Worm (Caenorhabditis elegans): ENCODE data around the gene H37A05.2.
A peak's percentile ranks its signal among the peaks of the same experiment; 100 is the strongest.

H37A05.2 gene

ce11 chrV:13656346-13657254, 22.6 kb upstream of the H37A05.2 start (continued):
- TF ChIP-seq cebp-1 (GFP tag; IDR thresholded peaks at IDR 0.05) (peak; percentile 33; the same call in 1 of the 2 replicates), cebp-1 (tag; optimal IDR thresholded peaks at IDR 0.05) (peak; percentile 43), Y53G8AR.9 (GFP tag; conservative IDR thresholded peaks at IDR 0.05) (peak; percentile 60; the same call in 1 of the 2 replicates), ztf-22 (GFP tag; optimal IDR thresholded peaks at IDR 0.05) (peak; percentile 43), unc-130 (GFP tag; optimal IDR thresholded peaks at IDR 0.05) (no peak), lin-40 (tag; optimal IDR thresholded peaks at IDR 0.05) (peak; percentile 52), unc-62 (GFP tag; optimal IDR thresholded peaks at IDR 0.05) (peak; percentile 35), Y56A3A.18 (GFP tag; IDR thresholded peaks at IDR 0.05) (peak; percentile 70; the same call in 1 of the 2 replicates), zfh-2 (GFP tag; conservative IDR thresholded peaks at IDR 0.05) (0 out of 2 replicates have a peak, but pooled peaks have one; percentile 14), let-607 (tag; optimal IDR thresholded peaks at IDR 0.05) (peak in 1 of 2 experiments; percentile 42), chd-7 (tag; optimal IDR thresholded peaks at IDR 0.05) (peak; percentile 69), ztf-28 (GFP tag; IDR thresholded peaks at IDR 0.05) (no peak), F10E7.11 (tag; optimal IDR thresholded peaks at IDR 0.05) (peak; percentile 6), ets-4 (GFP tag; optimal IDR thresholded peaks at IDR 0.05) (peak; percentile 51), F22D6.2 (tag; optimal IDR thresholded peaks at IDR 0.05) (peak; percentile 56), pbrm-1 (GFP tag; IDR thresholded peaks at IDR 0.05) (0 out of 2 replicates have a peak, but pooled peaks have one; percentile 24), nhr-27 (tag; optimal IDR thresholded peaks at IDR 0.05) (no peak)

- TF ChIP-seq ets-4 (GFP tag; optimal IDR thresholded peaks at IDR 0.05) = no peak
- TF ChIP-seq lsy-27 (tag; optimal IDR thresholded peaks at IDR 0.05; ENCODE audit: borderline replicate concordance, insufficient read depth) = no peak
- 0 out of 2 replicates have a peak, but pooled peaks have one; percentile 77 for TF ChIP-seq ceh-58 (GFP tag; IDR thresholded peaks at IDR 0.05)
- peak; percentile 32 for TF ChIP-seq lin-54 (GFP tag; optimal IDR thresholded peaks at IDR 0.05)
- peak; percentile 3 for TF ChIP-seq tlf-1 (GFP tag; optimal IDR thresholded peaks at IDR 0.05)
- peak; percentile 63 for TF ChIP-seq chd-7 (tag; optimal IDR thresholded peaks at IDR 0.05)
- no peak for TF ChIP-seq snpc-4 (GFP tag; optimal IDR thresholded peaks at IDR 0.05)
- TF ChIP-seq snpc-4 (tag; optimal IDR thresholded peaks at IDR 0.05) = peak in 1 of 4 experiments; percentile 9
- peak; percentile 29 for TF ChIP-seq lin-40 (tag; optimal IDR thresholded peaks at IDR 0.05)
- no peak for TF ChIP-seq mel-28 (tag; optimal IDR thresholded peaks at IDR 0.05; ENCODE audit: borderline replicate concordance)
- peak; percentile 60 for TF ChIP-seq mcd-1 (GFP tag; IDR thresholded peaks at IDR 0.05)
- no peak for TF ChIP-seq bed-2 (GFP tag; IDR thresholded peaks at IDR 0.05)
- no peak for TF ChIP-seq lsl-1 (GFP tag; optimal IDR thresholded peaks at IDR 0.05)
- TF ChIP-seq gei-17 (GFP tag; optimal IDR thresholded peaks at IDR 0.05) = no peak
- no peak for TF ChIP-seq dpff-1 (tag; optimal IDR thresholded peaks at IDR 0.05)
- no peak for TF ChIP-seq madf-10 (tag; optimal IDR thresholded peaks at IDR 0.05)
- no peak for TF ChIP-seq snpc-1.1 (tag; optimal IDR thresholded peaks at IDR 0.05; ENCODE audit: insufficient read depth)
- TF ChIP-seq B0035.1 (tag; optimal IDR thresholded peaks at IDR 0.05) = no peak
- TF ChIP-seq F49E8.2 (tag; optimal IDR thresholded peaks at IDR 0.05; ENCODE audit: insufficient read depth) = no peak
- TF ChIP-seq ama-1 (optimal IDR thresholded peaks at IDR 0.05) = no peak
- no peak for TF ChIP-seq ama-1 (GFP tag; optimal IDR thresholded peaks at IDR 0.05)
- no peak for TF ChIP-seq hlh-12 (tag; optimal IDR thresholded peaks at IDR 0.05)
- no peak for TF ChIP-seq hlh-26 (GFP tag; conservative IDR thresholded peaks at IDR 0.05)
- no peak for TF ChIP-seq B0261.1 (tag; optimal IDR thresholded peaks at IDR 0.05)
- TF ChIP-seq attf-5 (GFP tag; optimal IDR thresholded peaks at IDR 0.05) = peak; percentile 6
- TF ChIP-seq efl-1 (GFP tag; optimal IDR thresholded peaks at IDR 0.05) = no peak
- no peak for TF ChIP-seq Y95B8A.8 (GFP tag; IDR thresholded peaks at IDR 0.05)
- TF ChIP-seq fkh-3 (tag; optimal IDR thresholded peaks at IDR 0.05) = no peak
- peak; percentile 38 for TF ChIP-seq somi-1 (GFP tag; optimal IDR thresholded peaks at IDR 0.05)
- TF ChIP-seq hsf-1 (GFP tag; IDR thresholded peaks at IDR 0.05) = no peak
- no peak for TF ChIP-seq nhr-80 (tag; optimal IDR thresholded peaks at IDR 0.05)
These were observed 21.2 kb upstream of the H37A05.2 start for ce11 chrV:13655202-13655764.
